Worm (Caenorhabditis elegans): ENCODE data around the gene ZC404.15.

DNA sequence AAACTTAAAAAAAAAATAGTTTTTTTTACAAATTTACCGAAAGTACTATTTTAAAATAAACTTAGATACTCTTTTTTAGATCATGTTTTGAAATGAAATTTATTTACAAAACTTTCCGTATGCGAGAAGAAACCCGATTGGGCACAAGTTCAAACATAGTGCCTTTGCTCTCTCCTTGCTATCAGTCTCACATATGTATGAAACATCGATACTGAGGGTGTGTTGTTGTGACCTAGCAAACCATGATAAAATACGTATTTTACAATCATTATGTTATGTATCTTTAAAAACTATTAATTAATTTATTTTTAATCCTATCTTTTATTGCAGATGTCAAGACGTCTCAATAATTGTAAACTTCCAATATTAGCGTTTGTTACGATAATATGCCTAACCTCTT lies 29.8 kb downstream of the ZC404.15 start:
- TF ChIP-seq elt-1 (tag; optimal IDR thresholded peaks at IDR 0.05) (no peak), zag-1 (tag; optimal IDR thresholded peaks at IDR 0.05) (no peak), ceh-82 (tag; optimal IDR thresholded peaks at IDR 0.05) (no peak), nhr-11 (tag; optimal IDR thresholded peaks at IDR 0.05) (no peak), fos-1 (tag; optimal IDR thresholded peaks at IDR 0.05) (peak; percentile 93), egl-27 (tag; optimal IDR thresholded peaks at IDR 0.05) (no peak), F13H6.1 (tag; optimal IDR thresholded peaks at IDR 0.05) (no peak), nhr-77 (tag; optimal IDR thresholded peaks at IDR 0.05) (no peak), gmeb-1 (tag; optimal IDR thresholded peaks at IDR 0.05) (no peak), skn-1 (tag; optimal IDR thresholded peaks at IDR 0.05) (no peak)

Measured in whole organism, L2 larva.